ENCODE assay signal across 1 fruit fly cellular context in genomic region chr2L:5096761-5097160, dm6.
A peak's percentile ranks its signal among the peaks of the same experiment; 100 is the strongest.
TF ChIP-seq lines count a peak whose summit lies in the region.

No protein-coding gene starts in this region.

TF ChIP-seq in whole organism, embryonic, 481 proteins besides CTCF, POLR2A, EP300 and RAD21 (continued from another document and continues in another):
- TF ChIP-seq ac (GFP tag; optimal IDR thresholded peaks at IDR 0.05; lab: Kevin White, UChicago) (peak; percentile 16), Mes4 (GFP tag; optimal IDR thresholded peaks at IDR 0.05; lab: Kevin White, UChicago) (no peak), Hr39 (optimal IDR thresholded peaks at IDR 0.05; lab: Kevin White, UChicago) (no peak), chm (GFP tag; IDR thresholded peaks at IDR 0.05; lab: Robert Waterston, UW) (no peak), sisA (GFP tag; IDR thresholded peaks at IDR 0.05; lab: Robert Waterston, UW) (0 out of 2 replicates have a peak, but pooled peaks have one; percentile 18), CG5953 (GFP tag; IDR thresholded peaks at IDR 0.05; lab: Robert Waterston, UW) (no peak), pzg (GFP tag; optimal IDR thresholded peaks at IDR 0.05; lab: Kevin White, UChicago) (no peak), CG6654 (GFP tag; optimal IDR thresholded peaks at IDR 0.05; lab: Kevin White, UChicago) (no peak), Poxn (GFP tag; IDR thresholded peaks at IDR 0.05; lab: Robert Waterston, UW) (no peak), Dek (tag; optimal IDR thresholded peaks at IDR 0.05; lab: Kevin White, UChicago) (no peak), btn (GFP tag; optimal IDR thresholded peaks at IDR 0.05; lab: Kevin White, UChicago) (no peak), sima (GFP tag; optimal IDR thresholded peaks at IDR 0.05; lab: Kevin White, UChicago) (no peak), CG30020 (tag; optimal IDR thresholded peaks at IDR 0.05; lab: Kevin White, UChicago) (no peak), da (GFP tag; optimal IDR thresholded peaks at IDR 0.05; lab: Kevin White, UChicago) (no peak), Hmr (GFP tag; optimal IDR thresholded peaks at IDR 0.05; lab: Kevin White, UChicago) (peak; percentile 55), PHDP (tag; optimal IDR thresholded peaks at IDR 0.05; lab: Kevin White, UChicago) (no peak), lab (GFP tag; optimal IDR thresholded peaks at IDR 0.05; lab: Kevin White, UChicago) (peak; percentile 84), CG2678 (tag; optimal IDR thresholded peaks at IDR 0.05; lab: Kevin White, UChicago) (peak; percentile 24), CG34422 (GFP tag; IDR thresholded peaks at IDR 0.05; lab: Robert Waterston, UW) (no peak), CG18764 (GFP tag; optimal IDR thresholded peaks at IDR 0.05; lab: Kevin White, UChicago) (no peak), Doc3 (GFP tag; IDR thresholded peaks at IDR 0.05; lab: Robert Waterston, UW; ENCODE audit: partially characterized antibody) (no peak), wek (GFP tag; optimal IDR thresholded peaks at IDR 0.05; lab: Kevin White, UChicago) (peak; percentile 58), CG4282 (GFP tag; optimal IDR thresholded peaks at IDR 0.05; lab: Kevin White, UChicago) (no peak), Bgb (GFP tag; IDR thresholded peaks at IDR 0.05; lab: Robert Waterston, UW; ENCODE audit: partially characterized antibody) (0 out of 2 replicates have a peak, but pooled peaks have one; percentile 6), Opbp (GFP tag; IDR thresholded peaks at IDR 0.05; lab: Robert Waterston, UW; ENCODE audit: partially characterized antibody) (no peak), CG6689 (GFP tag; IDR thresholded peaks at IDR 0.05; lab: Robert Waterston, UW) (no peak), CG8281 (tag; optimal IDR thresholded peaks at IDR 0.05; lab: Kevin White, UChicago) (no peak), trem (tag; optimal IDR thresholded peaks at IDR 0.05; lab: Kevin White, UChicago) (no peak), br (optimal IDR thresholded peaks at IDR 0.05; lab: Kevin White, UChicago) (no peak), chif (GFP tag; optimal IDR thresholded peaks at IDR 0.05; lab: Kevin White, UChicago) (no peak), sob (GFP tag; IDR thresholded peaks at IDR 0.05; lab: Robert Waterston, UW) (0 out of 2 replicates have a peak, but pooled peaks have one; percentile 27), CG9215 (GFP tag; IDR thresholded peaks at IDR 0.05; lab: Robert Waterston, UW) (no peak), CG17186 (GFP tag; optimal IDR thresholded peaks at IDR 0.05; lab: Kevin White, UChicago) (no peak), gem (tag; optimal IDR thresholded peaks at IDR 0.05; lab: Kevin White, UChicago) (no peak), CG6175 (GFP tag; IDR thresholded peaks at IDR 0.05; lab: Robert Waterston, UW) (no peak), CG32767 (GFP tag; IDR thresholded peaks at IDR 0.05; lab: Robert Waterston, UW) (peak; percentile 89), usp (GFP tag; optimal IDR thresholded peaks at IDR 0.05; lab: Kevin White, UChicago) (no peak), Ets97D (GFP tag; optimal IDR thresholded peaks at IDR 0.05; lab: Kevin White, UChicago) (peak; percentile 92), CG42726 (GFP tag; IDR thresholded peaks at IDR 0.05; lab: Robert Waterston, UW; ENCODE audit: partially characterized antibody) (no peak), ewg (GFP tag; optimal IDR thresholded peaks at IDR 0.05; lab: Kevin White, UChicago) (peak; percentile 87), corto (GFP tag; optimal IDR thresholded peaks at IDR 0.05; lab: Kevin White, UChicago) (no peak), CG17361 (GFP tag; IDR thresholded peaks at IDR 0.05; lab: Robert Waterston, UW) (no peak), slou (GFP tag; optimal IDR thresholded peaks at IDR 0.05; lab: Kevin White, UChicago) (no peak), ems (GFP tag; optimal IDR thresholded peaks at IDR 0.05; lab: Kevin White, UChicago) (no peak), gce (GFP tag; IDR thresholded peaks at IDR 0.05; lab: Robert Waterston, UW) (no peak), aop (GFP tag; IDR thresholded peaks at IDR 0.05; lab: Robert Waterston, UW) (no peak), ab (GFP tag; optimal IDR thresholded peaks at IDR 0.05; lab: Kevin White, UChicago) (no peak), croc (GFP tag; conservative IDR thresholded peaks at IDR 0.05; lab: Robert Waterston, UW) (no peak), Rfx (GFP tag; IDR thresholded peaks at IDR 0.05; lab: Robert Waterston, UW) (0 out of 2 replicates have a peak, but pooled peaks have one; percentile 29), pfk (GFP tag; optimal IDR thresholded peaks at IDR 0.05; lab: Kevin White, UChicago) (peak; percentile 73), ap (GFP tag; IDR thresholded peaks at IDR 0.05; lab: Robert Waterston, UW) (no peak), ken (GFP tag; IDR thresholded peaks at IDR 0.05; lab: Robert Waterston, UW) (no peak), dmrt99B (tag; optimal IDR thresholded peaks at IDR 0.05; lab: Kevin White, UChicago) (peak; percentile 6), gcm (GFP tag; optimal IDR thresholded peaks at IDR 0.05; lab: Kevin White, UChicago) (no peak), CkIIα-i1 (GFP tag; IDR thresholded peaks at IDR 0.05; lab: Robert Waterston, UW) (no peak), CG6683 (GFP tag; optimal IDR thresholded peaks at IDR 0.05; lab: Kevin White, UChicago) (peak; percentile 27), ATbp (GFP tag; optimal IDR thresholded peaks at IDR 0.05; lab: Kevin White, UChicago) (peak; percentile 23), az2 (GFP tag; optimal IDR thresholded peaks at IDR 0.05; lab: Kevin White, UChicago) (no peak), CG11560 (tag; IDR thresholded peaks at IDR 0.05; lab: Robert Waterston, UW) (no peak), C15 (GFP tag; IDR thresholded peaks at IDR 0.05; lab: Robert Waterston, UW) (no peak), Lim3 (GFP tag; IDR thresholded peaks at IDR 0.05; lab: Robert Waterston, UW) (no peak), CG10979 (tag; optimal IDR thresholded peaks at IDR 0.05; lab: Kevin White, UChicago) (no peak), Sry-δ (GFP tag; optimal IDR thresholded peaks at IDR 0.05; lab: Kevin White, UChicago) (no peak), CG17359 (tag; optimal IDR thresholded peaks at IDR 0.05; lab: Kevin White, UChicago) (no peak), CG43689 (GFP tag; IDR thresholded peaks at IDR 0.05; lab: Robert Waterston, UW) (no peak), dati (GFP tag; IDR thresholded peaks at IDR 0.05; lab: Robert Waterston, UW) (no peak), emc (GFP tag; optimal IDR thresholded peaks at IDR 0.05; lab: Kevin White, UChicago) (no peak), vfl (GFP tag; optimal IDR thresholded peaks at IDR 0.05; lab: Kevin White, UChicago) (no peak), sug (tag; optimal IDR thresholded peaks at IDR 0.05; lab: Kevin White, UChicago) (no peak), Spps (tag; optimal IDR thresholded peaks at IDR 0.05; lab: Kevin White, UChicago) (no peak), CG17912 (GFP tag; optimal IDR thresholded peaks at IDR 0.05; lab: Kevin White, UChicago) (peak; percentile 2), Drgx (GFP tag; IDR thresholded peaks at IDR 0.05; lab: Robert Waterston, UW) (no peak), ERR (GFP tag; optimal IDR thresholded peaks at IDR 0.05; lab: Kevin White, UChicago) (no peak), CG12155 (GFP tag; optimal IDR thresholded peaks at IDR 0.05; lab: Kevin White, UChicago) (no peak), CG3281 (GFP tag; optimal IDR thresholded peaks at IDR 0.05; lab: Kevin White, UChicago) (peak; percentile 69), CG11093 (GFP tag; IDR thresholded peaks at IDR 0.05; lab: Robert Waterston, UW) (no peak), tx (GFP tag; optimal IDR thresholded peaks at IDR 0.05; lab: Kevin White, UChicago) (no peak), otp (GFP tag; IDR thresholded peaks at IDR 0.05; lab: Robert Waterston, UW) (0 out of 3 replicates have a peak, but pooled peaks have one; percentile 34), cad (GFP tag; optimal IDR thresholded peaks at IDR 0.05; lab: Kevin White, UChicago) (no peak), CG10274 (GFP tag; optimal IDR thresholded peaks at IDR 0.05; lab: Kevin White, UChicago) (no peak), CG8388 (GFP tag; optimal IDR thresholded peaks at IDR 0.05; lab: Kevin White, UChicago) (no peak), Max (GFP tag; optimal IDR thresholded peaks at IDR 0.05; lab: Kevin White, UChicago) (no peak), CG18476 (GFP tag; optimal IDR thresholded peaks at IDR 0.05; lab: Kevin White, UChicago) (no peak), CG13894 (tag; optimal IDR thresholded peaks at IDR 0.05; lab: Kevin White, UChicago) (peak; percentile 61), nom (GFP tag; optimal IDR thresholded peaks at IDR 0.05; lab: Kevin White, UChicago) (peak; percentile 55), bowl (GFP tag; IDR thresholded peaks at IDR 0.05; lab: Robert Waterston, UW) (no peak), CG9932 (GFP tag; IDR thresholded peaks at IDR 0.05; lab: Robert Waterston, UW) (no peak), Hr51 (GFP tag; optimal IDR thresholded peaks at IDR 0.05; lab: Kevin White, UChicago) (no peak), caup (GFP tag; optimal IDR thresholded peaks at IDR 0.05; lab: Kevin White, UChicago; ENCODE audit: severe bottlenecking) (peak; percentile 72), B-H2 (GFP tag; optimal IDR thresholded peaks at IDR 0.05; lab: Kevin White, UChicago) (peak; percentile 64), CG16813 (GFP tag; IDR thresholded peaks at IDR 0.05; lab: Robert Waterston, UW; ENCODE audit: partially characterized antibody) (no peak), inv (GFP tag; IDR thresholded peaks at IDR 0.05; lab: Robert Waterston, UW; ENCODE audit: partially characterized antibody) (no peak), CoRest (tag; optimal IDR thresholded peaks at IDR 0.05; lab: Kevin White, UChicago) (no peak), CG8290 (GFP tag; optimal IDR thresholded peaks at IDR 0.05; lab: Kevin White, UChicago) (no peak), CG8290 (tag; optimal IDR thresholded peaks at IDR 0.05; lab: Kevin White, UChicago) (peak in 1 of 2 experiments; percentile 51), bsh (GFP tag; optimal IDR thresholded peaks at IDR 0.05; lab: Kevin White, UChicago) (no peak), CG31388 (GFP tag; optimal IDR thresholded peaks at IDR 0.05; lab: Kevin White, UChicago) (no peak), Atf-2 (GFP tag; optimal IDR thresholded peaks at IDR 0.05; lab: Kevin White, UChicago) (no peak), Ada2b (GFP tag; IDR thresholded peaks at IDR 0.05; lab: Robert Waterston, UW) (no peak), Dp (GFP tag; optimal IDR thresholded peaks at IDR 0.05; lab: Kevin White, UChicago) (no peak), CG16863 (GFP tag; optimal IDR thresholded peaks at IDR 0.05; lab: Kevin White, UChicago) (no peak), Deaf1 (tag; optimal IDR thresholded peaks at IDR 0.05; lab: Kevin White, UChicago) (peak; percentile 16), CHES-1-like (GFP tag; optimal IDR thresholded peaks at IDR 0.05; lab: Kevin White, UChicago) (no peak), tap (tag; optimal IDR thresholded peaks at IDR 0.05; lab: Kevin White, UChicago) (no peak), D (optimal IDR thresholded peaks at IDR 0.05; lab: Kevin White, UChicago) (no peak), D (GFP tag; optimal IDR thresholded peaks at IDR 0.05; lab: Kevin White, UChicago) (no peak), ssp (GFP tag; IDR thresholded peaks at IDR 0.05; lab: Robert Waterston, UW) (no peak), schlank (tag; optimal IDR thresholded peaks at IDR 0.05; lab: Kevin White, UChicago) (peak; percentile 65), CG11695 (GFP tag; IDR thresholded peaks at IDR 0.05; lab: Robert Waterston, UW) (no peak), fd64A (GFP tag; optimal IDR thresholded peaks at IDR 0.05; lab: Kevin White, UChicago) (peak; percentile 13), CG4854 (GFP tag; optimal IDR thresholded peaks at IDR 0.05; lab: Kevin White, UChicago) (no peak), CG4404 (GFP tag; IDR thresholded peaks at IDR 0.05; lab: Robert Waterston, UW) (no peak), CG10147 (GFP tag; optimal IDR thresholded peaks at IDR 0.05; lab: Kevin White, UChicago) (no peak), CG17802 (tag; optimal IDR thresholded peaks at IDR 0.05; lab: Kevin White, UChicago) (no peak), CG8944 (GFP tag; optimal IDR thresholded peaks at IDR 0.05; lab: Kevin White, UChicago) (no peak), Camta (GFP tag; optimal IDR thresholded peaks at IDR 0.05; lab: Kevin White, UChicago) (no peak), ase (GFP tag; IDR thresholded peaks at IDR 0.05; lab: Robert Waterston, UW) (no peak), CG1602 (GFP tag; optimal IDR thresholded peaks at IDR 0.05; lab: Kevin White, UChicago) (no peak), mld (GFP tag; IDR thresholded peaks at IDR 0.05; lab: Robert Waterston, UW; ENCODE audit: partially characterized antibody) (no peak), stc (GFP tag; IDR thresholded peaks at IDR 0.05; lab: Robert Waterston, UW) (0 out of 2 replicates have a peak, but pooled peaks have one; percentile 29), Hmx (GFP tag; optimal IDR thresholded peaks at IDR 0.05; lab: Kevin White, UChicago) (no peak), GATAe (GFP tag; conservative IDR thresholded peaks at IDR 0.05; lab: Robert Waterston, UW) (no peak), Nf-YB (GFP tag; optimal IDR thresholded peaks at IDR 0.05; lab: Kevin White, UChicago) (no peak), CG1024 (GFP tag; IDR thresholded peaks at IDR 0.05; lab: Robert Waterston, UW) (no peak), Antp (GFP tag; optimal IDR thresholded peaks at IDR 0.05; lab: Kevin White, UChicago) (no peak), CG31365 (tag; optimal IDR thresholded peaks at IDR 0.05; lab: Kevin White, UChicago) (peak; percentile 69), rib (GFP tag; IDR thresholded peaks at IDR 0.05; lab: Robert Waterston, UW) (no peak), oc (tag; optimal IDR thresholded peaks at IDR 0.05; lab: Kevin White, UChicago) (no peak), Nf-YC (tag; optimal IDR thresholded peaks at IDR 0.05; lab: Kevin White, UChicago) (no peak), Scr (GFP tag; IDR thresholded peaks at IDR 0.05; lab: Robert Waterston, UW; ENCODE audit: partially characterized antibody) (no peak), CG18262 (tag; optimal IDR thresholded peaks at IDR 0.05; lab: Kevin White, UChicago) (no peak), CG2120 (GFP tag; optimal IDR thresholded peaks at IDR 0.05; lab: Kevin White, UChicago) (no peak), CG7987 (GFP tag; optimal IDR thresholded peaks at IDR 0.05; lab: Kevin White, UChicago) (peak; percentile 68), CG17612 (GFP tag; IDR thresholded peaks at IDR 0.05; lab: Robert Waterston, UW) (no peak), HLH54F (GFP tag; optimal IDR thresholded peaks at IDR 0.05; lab: Kevin White, UChicago) (no peak), pb (GFP tag; optimal IDR thresholded peaks at IDR 0.05; lab: Kevin White, UChicago) (no peak), Elba2 (GFP tag; optimal IDR thresholded peaks at IDR 0.05; lab: Kevin White, UChicago) (no peak), Oaz (GFP tag; IDR thresholded peaks at IDR 0.05; lab: Robert Waterston, UW) (no peak)
